Worm (Caenorhabditis elegans): ENCODE results near the gene acs-14.

The acs-14 gene

ce11 chrV:9521697-9522096 lies 13.8 kb downstream of the acs-14 start:
- TF ChIP-seq ama-1 (optimal IDR thresholded peaks at IDR 0.05) (no peak), sea-1 (GFP tag; conservative IDR thresholded peaks at IDR 0.05) (no peak), F13C5.2 (tag; optimal IDR thresholded peaks at IDR 0.05) (no peak), tbx-37 (GFP tag; conservative IDR thresholded peaks at IDR 0.05) (no peak), tbx-11 (GFP tag; IDR thresholded peaks at IDR 0.05) (no peak), B0310.2 (tag; optimal IDR thresholded peaks at IDR 0.05) (no peak), tra-4 (tag; optimal IDR thresholded peaks at IDR 0.05) (no peak), hmg-4 (GFP tag; optimal IDR thresholded peaks at IDR 0.05) (no peak), scrt-1 (GFP tag; IDR thresholded peaks at IDR 0.05) (no peak), ceh-13 (GFP tag; optimal IDR thresholded peaks at IDR 0.05) (no peak), aly-1 (tag; optimal IDR thresholded peaks at IDR 0.05) (no peak)

- no peak for TF ChIP-seq B0310.2 (tag; optimal IDR thresholded peaks at IDR 0.05)
- TF ChIP-seq sea-1 (GFP tag; conservative IDR thresholded peaks at IDR 0.05) = no peak
- TF ChIP-seq tbx-37 (GFP tag; conservative IDR thresholded peaks at IDR 0.05) = no peak
- TF ChIP-seq flt-1 (GFP tag; IDR thresholded peaks at IDR 0.05) = no peak
- no peak for TF ChIP-seq F13C5.2 (tag; optimal IDR thresholded peaks at IDR 0.05)
- no peak for TF ChIP-seq aly-1 (tag; optimal IDR thresholded peaks at IDR 0.05)
- TF ChIP-seq tbx-11 (GFP tag; IDR thresholded peaks at IDR 0.05) = no peak
- no peak for TF ChIP-seq hmg-4 (GFP tag; optimal IDR thresholded peaks at IDR 0.05)
- TF ChIP-seq ama-1 (optimal IDR thresholded peaks at IDR 0.05) = no peak
- no peak for TF ChIP-seq scrt-1 (GFP tag; IDR thresholded peaks at IDR 0.05)
- no peak for TF ChIP-seq hmbx-1 (tag; optimal IDR thresholded peaks at IDR 0.05)
- no peak for TF ChIP-seq ceh-13 (GFP tag; optimal IDR thresholded peaks at IDR 0.05)
- no peak for TF ChIP-seq ceh-36 (tag; optimal IDR thresholded peaks at IDR 0.05)
- TF ChIP-seq ets-7 (tag; optimal IDR thresholded peaks at IDR 0.05) = no peak
- no peak for TF ChIP-seq tra-4 (tag; optimal IDR thresholded peaks at IDR 0.05)
- no peak for TF ChIP-seq hnd-1 (tag; optimal IDR thresholded peaks at IDR 0.05)
- TF ChIP-seq pes-1 (GFP tag; IDR thresholded peaks at IDR 0.05) = no peak
These were observed 16.2 kb downstream of the acs-14 start, which contains the start of gene C50F4.9 for ce11 chrV:9524099-9524498. Gene C50F4.9, minus strand, starts transcription at chrV:9524199.

ce11 chrV:9526470-9526869 lies 18.5 kb downstream of the acs-14 start, which contains the start of gene C50F4.1:
Gene C50F4.1, plus strand, starts transcription at chrV:9526793.
- no peak for TF ChIP-seq tra-4 (tag; optimal IDR thresholded peaks at IDR 0.05)
- no peak for TF ChIP-seq hmg-4 (GFP tag; optimal IDR thresholded peaks at IDR 0.05)
- no peak for TF ChIP-seq ama-1 (optimal IDR thresholded peaks at IDR 0.05)
- TF ChIP-seq ceh-36 (tag; optimal IDR thresholded peaks at IDR 0.05) = no peak
- TF ChIP-seq F13C5.2 (tag; optimal IDR thresholded peaks at IDR 0.05) = no peak
- no peak for TF ChIP-seq tbx-37 (GFP tag; conservative IDR thresholded peaks at IDR 0.05)
- no peak for TF ChIP-seq tbx-11 (GFP tag; IDR thresholded peaks at IDR 0.05)
- no peak for TF ChIP-seq ets-7 (tag; optimal IDR thresholded peaks at IDR 0.05)
- TF ChIP-seq hnd-1 (tag; optimal IDR thresholded peaks at IDR 0.05) = no peak
- no peak for TF ChIP-seq ceh-13 (GFP tag; optimal IDR thresholded peaks at IDR 0.05)
- no peak for TF ChIP-seq flt-1 (GFP tag; IDR thresholded peaks at IDR 0.05)
- no peak for TF ChIP-seq pes-1 (GFP tag; IDR thresholded peaks at IDR 0.05)
- TF ChIP-seq scrt-1 (GFP tag; IDR thresholded peaks at IDR 0.05) = no peak
- no peak for TF ChIP-seq B0310.2 (tag; optimal IDR thresholded peaks at IDR 0.05)
- no peak for TF ChIP-seq aly-1 (tag; optimal IDR thresholded peaks at IDR 0.05)

ce11 chrV:9527337-9527736 lies 19.4 kb downstream of the acs-14 start:
- no peak for TF ChIP-seq tra-4 (tag; optimal IDR thresholded peaks at IDR 0.05)
- no peak for TF ChIP-seq pes-1 (GFP tag; IDR thresholded peaks at IDR 0.05)
- TF ChIP-seq ceh-36 (tag; optimal IDR thresholded peaks at IDR 0.05) = no peak
- TF ChIP-seq ets-7 (tag; optimal IDR thresholded peaks at IDR 0.05) = no peak
- no peak for TF ChIP-seq tbx-37 (GFP tag; conservative IDR thresholded peaks at IDR 0.05)
- no peak for TF ChIP-seq B0310.2 (tag; optimal IDR thresholded peaks at IDR 0.05)

ce11 chrV:9527984-9528383 lies 20.1 kb downstream of the acs-14 start:
- TF ChIP-seq scrt-1 (GFP tag; IDR thresholded peaks at IDR 0.05) = no peak

ce11 chrV:9531477-9531876 lies 23.5 kb downstream of the acs-14 start, which contains the start of the genes C50F4.10 and pfk-1.2:
Gene C50F4.10, minus strand, starts transcription at chrV:9531577.
Gene pfk-1.2, plus strand, starts transcription at chrV:9531801.
- TF ChIP-seq aly-1 (tag; optimal IDR thresholded peaks at IDR 0.05) (no peak), pes-1 (GFP tag; IDR thresholded peaks at IDR 0.05) (no peak), B0310.2 (tag; optimal IDR thresholded peaks at IDR 0.05) (no peak), hnd-1 (tag; optimal IDR thresholded peaks at IDR 0.05) (no peak), hmg-4 (GFP tag; optimal IDR thresholded peaks at IDR 0.05) (no peak), scrt-1 (GFP tag; IDR thresholded peaks at IDR 0.05) (no peak), tbx-11 (GFP tag; IDR thresholded peaks at IDR 0.05) (no peak), ceh-13 (GFP tag; optimal IDR thresholded peaks at IDR 0.05) (no peak), tra-4 (tag; optimal IDR thresholded peaks at IDR 0.05) (no peak), tbx-37 (GFP tag; conservative IDR thresholded peaks at IDR 0.05) (no peak)

ce11 chrV:9534621-9535020 lies 26.7 kb downstream of the acs-14 start, which contains the start of gene tag-329:
Gene tag-329, plus strand, starts transcription at chrV:9534921.
- TF ChIP-seq flt-1 (GFP tag; IDR thresholded peaks at IDR 0.05) (no peak), aly-1 (tag; optimal IDR thresholded peaks at IDR 0.05) (no peak)

ce11 chrV:9536505-9536904 lies 28.6 kb downstream of the acs-14 start, which contains the start of gene C50F4.4:
Gene C50F4.4, plus strand, starts transcription at chrV:9536771.
- TF ChIP-seq ceh-36 (tag; optimal IDR thresholded peaks at IDR 0.05) = no peak
- TF ChIP-seq ceh-13 (GFP tag; optimal IDR thresholded peaks at IDR 0.05) = no peak
- TF ChIP-seq F13C5.2 (tag; optimal IDR thresholded peaks at IDR 0.05) = no peak
- TF ChIP-seq sea-1 (GFP tag; conservative IDR thresholded peaks at IDR 0.05) = no peak
- TF ChIP-seq aly-1 (tag; optimal IDR thresholded peaks at IDR 0.05) = no peak
- TF ChIP-seq hnd-1 (tag; optimal IDR thresholded peaks at IDR 0.05) = no peak
- TF ChIP-seq ama-1 (optimal IDR thresholded peaks at IDR 0.05) = no peak
- no peak for TF ChIP-seq tbx-11 (GFP tag; IDR thresholded peaks at IDR 0.05)
